Worm (Caenorhabditis elegans) whole organism, L4 larva: ENCODE data around the gene frm-3.

Source experiments
- aly-2 ChIP-seq: sonication (generic microtip); optimal IDR thresholded peaks from 2 replicates; lab custom pipeline; 2018; ENCODE audit warnings: missing biosample characterization, missing genetic modification characterization
- lin-39 ChIP-seq: fragments of 150-350 bp; optimal IDR thresholded peaks from 2 replicates; lab custom pipeline; 2014; ENCODE audit warnings: missing biosample characterization, missing genetic modification reagents, missing genetic modification characterization
- nhr-11 ChIP-seq: fragments of 150-350 bp; optimal IDR thresholded peaks from 2 replicates; lab custom pipeline; 2014; ENCODE audit warnings: missing biosample characterization, missing genetic modification characterization
- nhr-76 ChIP-seq: fragments of 150-350 bp; optimal IDR thresholded peaks from 2 replicates; lab custom pipeline; 2014; ENCODE audit warnings: missing biosample characterization, missing genetic modification characterization
- rbr-2 ChIP-seq: sonication (generic microtip); optimal IDR thresholded peaks from 2 replicates; lab custom pipeline; 2016; ENCODE audit warnings: missing genotype, missing genetic modification characterization, missing compliant biosample characterization

DNA sequence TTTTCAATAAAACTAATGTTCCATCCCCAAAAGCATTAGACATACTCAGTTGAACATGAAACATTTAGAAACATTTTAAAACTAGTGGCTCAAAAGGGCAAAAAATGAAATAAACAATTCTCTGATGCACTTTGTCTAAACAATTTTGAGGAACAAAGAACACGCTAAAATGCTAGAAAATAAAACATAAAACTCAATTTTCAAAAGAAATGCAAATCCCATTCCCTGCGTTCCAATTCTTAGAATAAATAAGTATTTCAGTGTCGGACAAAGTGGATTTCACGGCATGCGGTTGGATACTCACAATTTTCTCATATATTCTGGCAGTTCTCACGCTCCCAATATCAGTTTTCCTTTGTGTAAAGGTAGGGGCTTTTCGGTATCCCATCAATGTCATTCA is 61.0 kb downstream of the frm-3 start:
- TF ChIP-seq nhr-76 (no peak), rbr-2 (tag; lab: Kevin White, UChicago) (no peak), nhr-11 (tag; lab: Kevin White, UChicago) (no peak), lin-39 (tag; lab: Kevin White, UChicago) (no peak), aly-2 (tag; lab: Kevin White, UChicago) (no peak)
